Worm (Caenorhabditis elegans) whole organism, L4/young adult: ENCODE data around the gene acr-20.

Source experiments
- dao-5 ChIP-seq: sonication (generic microtip); optimal IDR thresholded peaks from 2 replicates; lab custom pipeline; 2016; ENCODE audit warnings: missing genotype, missing genetic modification characterization, moderate library complexity, missing compliant biosample characterization
- him-1 ChIP-seq: sonication (generic microtip); optimal IDR thresholded peaks from 2 replicates; lab custom pipeline; 2016; ENCODE audit warnings: missing genotype, missing genetic modification reagents, missing genetic modification characterization, missing compliant biosample characterization

DNA sequence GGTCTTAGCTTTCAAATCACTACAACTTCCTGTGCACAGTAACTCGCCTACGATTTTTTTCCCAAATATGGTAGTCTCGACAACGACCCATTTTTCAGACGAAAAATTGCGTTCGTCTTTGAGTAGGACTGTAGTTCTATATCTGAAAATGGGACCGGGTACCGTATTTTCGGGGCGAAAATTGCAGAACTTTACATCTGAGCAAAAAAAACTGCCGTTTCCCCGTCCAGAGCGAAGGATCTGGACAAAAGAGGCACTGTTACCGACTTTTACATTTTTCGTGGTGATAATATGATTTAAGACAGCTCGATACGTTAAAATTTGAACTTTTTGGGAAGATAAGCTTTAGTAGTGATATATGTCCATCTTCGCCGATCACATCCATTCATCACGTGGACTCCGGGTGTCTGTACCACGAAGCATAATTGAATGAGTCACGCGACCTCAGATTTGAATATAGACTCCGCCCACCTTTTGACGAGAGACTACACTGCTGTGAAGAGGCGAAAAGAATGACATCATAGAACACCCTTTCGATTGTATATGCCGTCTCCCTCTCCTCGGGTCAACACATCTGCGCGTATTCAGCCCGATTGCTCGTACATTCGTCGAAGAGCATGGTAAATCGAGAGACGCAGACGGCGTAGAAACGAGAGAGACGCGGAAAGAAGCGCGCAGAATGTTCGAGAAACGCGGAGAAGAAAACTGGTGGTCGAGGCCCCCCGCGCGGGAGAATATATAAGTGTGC, 27.2 kb upstream of the acr-20 start:
- TF ChIP-seq him-1 (tag; lab: Kevin White, UChicago) (no peak), dao-5 (tag; lab: Kevin White, UChicago) (no peak)
